Worm (Caenorhabditis elegans) whole organism, late embryonic: ENCODE data around the gene W01C8.1.

Experiments used
- C38D4.7 ChIP-seq: fragments of 200-800 bp; sonication (Bioruptor generic); optimal IDR thresholded peaks from 2 replicates; lab custom pipeline; 2018; ENCODE audit warnings: mild to moderate bottlenecking, missing genetic modification characterization, moderate library complexity, missing compliant biosample characterization
- K09A11.1 ChIP-seq: sonication (generic microtip); optimal IDR thresholded peaks from 2 replicates; lab custom pipeline; 2017; ENCODE audit warnings: antibody characterized with exemption, mild to moderate bottlenecking, missing genetic modification characterization, missing compliant biosample characterization; ENCODE audit not compliant: insufficient read depth
- Y22D7AL.16 ChIP-seq: sonication (generic microtip); optimal IDR thresholded peaks from 2 replicates; lab custom pipeline; 2016; ENCODE audit warnings: missing genetic modification characterization, missing compliant biosample characterization
- ahr-1 ChIP-seq: sonication (generic microtip); optimal IDR thresholded peaks from 2 replicates; lab custom pipeline; 2016; ENCODE audit warnings: missing genetic modification characterization, missing compliant biosample characterization
- ama-1 ChIP-seq: fragments of 150-350 bp; optimal IDR thresholded peaks from 2 replicates; lab custom pipeline; 2014
- ceh-14 ChIP-seq: sonication (generic microtip); optimal IDR thresholded peaks from 2 replicates; lab custom pipeline; 2016; ENCODE audit warnings: missing genotype, missing genetic modification characterization, missing compliant biosample characterization
- ceh-18 ChIP-seq: sonication (generic microtip); optimal IDR thresholded peaks from 2 replicates; lab custom pipeline; 2016; ENCODE audit warnings: missing genetic modification characterization, missing compliant biosample characterization
- ceh-19 ChIP-seq: fragments of 200-800 bp; sonication (Bioruptor generic); optimal IDR thresholded peaks from 2 replicates; lab custom pipeline; 2018; ENCODE audit warnings: mild to moderate bottlenecking, missing genetic modification characterization, missing compliant biosample characterization
- ceh-22 ChIP-seq: sonication (generic microtip); optimal IDR thresholded peaks from 2 replicates; lab custom pipeline; 2017; ENCODE audit warnings: missing biosample characterization, missing genetic modification characterization
- ceh-31 ChIP-seq: sonication (generic microtip); optimal IDR thresholded peaks from 2 replicates; lab custom pipeline; 2016; ENCODE audit warnings: missing genetic modification characterization, missing compliant biosample characterization
- ceh-34 ChIP-seq: sonication (generic microtip); optimal IDR thresholded peaks from 2 replicates; lab custom pipeline; 2016; ENCODE audit warnings: mild to moderate bottlenecking, missing genetic modification characterization, missing compliant biosample characterization
- ceh-45 ChIP-seq: fragments of 200-800 bp; sonication (Bioruptor generic); IDR thresholded peaks from 2 replicates; pipeline ENCODE4 v1.3.6; 2022; ENCODE audit warnings: missing genetic modification reagents, missing genetic modification characterization, missing compliant biosample characterization
- ceh-48 ChIP-seq: sonication (generic microtip); optimal IDR thresholded peaks from 2 replicates; lab custom pipeline; 2016; ENCODE audit warnings: missing genetic modification characterization, inconsistent platforms, missing compliant biosample characterization
- ceh-6 ChIP-seq: fragments of 200-800 bp; sonication (Bioruptor generic); optimal IDR thresholded peaks from 2 replicates; lab custom pipeline; 2018; ENCODE audit warnings: mild to moderate bottlenecking, missing genetic modification characterization, missing compliant biosample characterization
- ceh-9 ChIP-seq: sonication (generic microtip); optimal IDR thresholded peaks from 2 replicates; lab custom pipeline; 2016; ENCODE audit warnings: mild to moderate bottlenecking, missing genetic modification characterization, inconsistent platforms, missing compliant biosample characterization
- che-1 ChIP-seq: sonication (generic microtip); optimal IDR thresholded peaks from 2 replicates; lab custom pipeline; 2016; ENCODE audit warnings: mild to moderate bottlenecking, missing genetic modification characterization, missing compliant biosample characterization
- dmd-4 ChIP-seq: sonication (generic microtip); optimal IDR thresholded peaks from 2 replicates; lab custom pipeline; 2016; ENCODE audit warnings: borderline replicate concordance, missing genetic modification characterization, missing compliant biosample characterization
- dve-1 ChIP-seq: sonication (generic microtip); optimal IDR thresholded peaks from 2 replicates; lab custom pipeline; 2017; ENCODE audit warnings: antibody characterized with exemption, mild to moderate bottlenecking, missing genetic modification characterization, missing compliant biosample characterization
- elt-2 ChIP-seq: sonication (generic microtip); optimal IDR thresholded peaks from 2 replicates; lab custom pipeline; 2016; ENCODE audit warnings: missing genetic modification reagents, missing genetic modification characterization, missing compliant biosample characterization
- elt-4 ChIP-seq: sonication (generic microtip); optimal IDR thresholded peaks from 2 replicates; lab custom pipeline; 2016; ENCODE audit warnings: missing genetic modification characterization, missing compliant biosample characterization
- ets-4 ChIP-seq: sonication (generic microtip); optimal IDR thresholded peaks from 2 replicates; lab custom pipeline; 2016; ENCODE audit warnings: missing genetic modification characterization, missing compliant biosample characterization
- eyg-1 ChIP-seq: sonication (generic microtip); optimal IDR thresholded peaks from 2 replicates; lab custom pipeline; 2016; ENCODE audit warnings: missing genotype, missing genetic modification characterization, missing compliant biosample characterization
- fax-1 ChIP-seq: sonication (generic microtip); optimal IDR thresholded peaks from 2 replicates; lab custom pipeline; 2016; ENCODE audit warnings: missing genotype, missing genetic modification characterization, missing compliant biosample characterization
- fkh-10 ChIP-seq: fragments of 150-350 bp; optimal IDR thresholded peaks from 2 replicates; lab custom pipeline; 2014; ENCODE audit warnings: missing biosample characterization, missing genetic modification reagents, missing genetic modification characterization
- gmeb-2 ChIP-seq: sonication (generic microtip); optimal IDR thresholded peaks from 2 replicates; lab custom pipeline; 2016; ENCODE audit warnings: missing genetic modification characterization, inconsistent platforms, missing compliant biosample characterization
- hlh-15 ChIP-seq: sonication (generic microtip); optimal IDR thresholded peaks from 2 replicates; lab custom pipeline; 2016; ENCODE audit warnings: missing genetic modification characterization, missing compliant biosample characterization
- hlh-30 ChIP-seq: sonication (generic microtip); optimal IDR thresholded peaks from 2 replicates; lab custom pipeline; 2017; ENCODE audit warnings: antibody characterized with exemption, missing genetic modification characterization, missing compliant biosample characterization; ENCODE audit not compliant: insufficient read depth
- hlh-6 ChIP-seq: sonication (generic microtip); optimal IDR thresholded peaks from 2 replicates; lab custom pipeline; 2016; ENCODE audit warnings: missing genotype, missing genetic modification characterization, missing compliant biosample characterization
- hlh-8 ChIP-seq: sonication (generic microtip); optimal IDR thresholded peaks from 2 replicates; lab custom pipeline; 2016; ENCODE audit warnings: missing genotype, missing genetic modification characterization, missing compliant biosample characterization
- lim-6 ChIP-seq: sonication (generic microtip); optimal IDR thresholded peaks from 2 replicates; lab custom pipeline; 2016; ENCODE audit warnings: missing genetic modification characterization, missing compliant biosample characterization
- lin-11 ChIP-seq: fragments of 200-800 bp; sonication (Bioruptor generic); optimal IDR thresholded peaks from 2 replicates; lab custom pipeline; 2018; ENCODE audit warnings: mild to moderate bottlenecking, missing genetic modification characterization, missing compliant biosample characterization
- madf-2 ChIP-seq: sonication (generic microtip); optimal IDR thresholded peaks from 2 replicates; lab custom pipeline; 2017; ENCODE audit warnings: missing genetic modification characterization, missing compliant biosample characterization
- mec-3 ChIP-seq: sonication (generic microtip); optimal IDR thresholded peaks from 2 replicates; lab custom pipeline; 2016; ENCODE audit warnings: borderline replicate concordance, missing genetic modification characterization, missing compliant biosample characterization
- nfya-1 ChIP-seq: sonication (generic microtip); optimal IDR thresholded peaks from 2 replicates; lab custom pipeline; 2017; ENCODE audit warnings: missing genetic modification characterization, mild to moderate bottlenecking, missing compliant biosample characterization, antibody characterized with exemption, moderate library complexity
- nhr-11 ChIP-seq: fragments of 150-350 bp; optimal IDR thresholded peaks from 2 replicates; lab custom pipeline; 2014; ENCODE audit warnings: missing biosample characterization, missing genetic modification characterization
- nhr-232 ChIP-seq: sonication (generic microtip); optimal IDR thresholded peaks from 2 replicates; lab custom pipeline; 2016; ENCODE audit warnings: missing genetic modification characterization, missing compliant biosample characterization
- npax-4 ChIP-seq: sonication (generic microtip); optimal IDR thresholded peaks from 2 replicates; lab custom pipeline; 2016; ENCODE audit warnings: missing genetic modification characterization, missing compliant biosample characterization
- odd-2 ChIP-seq: sonication (generic microtip); optimal IDR thresholded peaks from 2 replicates; lab custom pipeline; 2017; ENCODE audit warnings: antibody characterized with exemption, mild to moderate bottlenecking, missing genetic modification characterization, missing compliant biosample characterization
- pag-3 ChIP-seq: sonication (generic microtip); optimal IDR thresholded peaks from 2 replicates; lab custom pipeline; 2016; ENCODE audit warnings: missing compliant biosample characterization, missing genetic modification characterization, borderline replicate concordance
- pat-9 ChIP-seq: fragments of 200-800 bp; sonication (Bioruptor generic); optimal IDR thresholded peaks from 2 replicates; lab custom pipeline; 2018; ENCODE audit warnings: mild to moderate bottlenecking, missing genetic modification characterization, moderate library complexity, missing compliant biosample characterization
- pax-1 ChIP-seq: fragments of 150-350 bp; optimal IDR thresholded peaks from 2 replicates; lab custom pipeline; 2014; ENCODE audit warnings: missing biosample characterization, missing genetic modification characterization
- pha-2 ChIP-seq: sonication (generic microtip); optimal IDR thresholded peaks from 2 replicates; lab custom pipeline; 2017; ENCODE audit warnings: mild to moderate bottlenecking, missing genetic modification characterization, missing compliant biosample characterization
- pha-4 ChIP-seq: fragments of 150-350 bp; optimal IDR thresholded peaks from 2 replicates; lab custom pipeline; 2018; ENCODE audit warnings: missing biosample characterization, missing genetic modification reagents, missing genetic modification characterization
- pros-1 ChIP-seq: fragments of 150-350 bp; optimal IDR thresholded peaks from 2 replicates; lab custom pipeline; 2014; ENCODE audit warnings: missing biosample characterization, missing genetic modification reagents, missing genetic modification characterization
- ref-2 ChIP-seq: sonication (generic microtip); optimal IDR thresholded peaks from 2 replicates; lab custom pipeline; 2016; ENCODE audit warnings: missing genetic modification characterization, missing compliant biosample characterization
- rnt-1 ChIP-seq: sonication (generic microtip); optimal IDR thresholded peaks from 2 replicates; lab custom pipeline; 2016; ENCODE audit warnings: missing genetic modification characterization, missing compliant biosample characterization
- sdc-2 ChIP-seq: sonication (generic microtip); optimal IDR thresholded peaks from 2 replicates; lab custom pipeline; 2016; ENCODE audit warnings: missing genotype, missing genetic modification characterization, missing compliant biosample characterization
- sox-2 ChIP-seq: fragments of 200-800 bp; sonication (Bioruptor generic); IDR thresholded peaks from 2 replicates; pipeline ENCODE4 v1.3.6; 2022; ENCODE audit warnings: missing genetic modification reagents, missing genetic modification characterization, missing compliant biosample characterization
- tbx-2 ChIP-seq: sonication (generic microtip); optimal IDR thresholded peaks from 2 replicates; lab custom pipeline; 2016; ENCODE audit warnings: missing genetic modification characterization, missing compliant biosample characterization
- tbx-7 ChIP-seq: sonication (generic microtip); optimal IDR thresholded peaks from 2 replicates; lab custom pipeline; 2016; ENCODE audit warnings: missing genotype, missing genetic modification characterization, missing compliant biosample characterization
- unc-42 ChIP-seq: sonication (generic microtip); optimal IDR thresholded peaks from 2 replicates; lab custom pipeline; 2016; ENCODE audit warnings: missing genotype, missing genetic modification characterization, missing compliant biosample characterization
- unc-55 ChIP-seq: sonication (generic microtip); optimal IDR thresholded peaks from 2 replicates; lab custom pipeline; 2017; ENCODE audit warnings: missing biosample characterization, missing genetic modification reagents, missing genetic modification characterization
- unc-86 ChIP-seq: sonication (generic microtip); optimal IDR thresholded peaks from 2 replicates; lab custom pipeline; 2016; ENCODE audit warnings: missing genetic modification characterization, missing compliant biosample characterization
- zip-5 ChIP-seq: sonication (generic microtip); optimal IDR thresholded peaks from 2 replicates; lab custom pipeline; 2016; ENCODE audit warnings: missing genetic modification characterization, missing compliant biosample characterization

Gene W01C8.1

ce11 chrX:5728956-5729467 is 36.8 kb downstream of the W01C8.1 start (continued):
- TF ChIP-seq Y22D7AL.16 (tag; lab: Kevin White, UChicago) (no peak), unc-42 (tag; lab: Kevin White, UChicago) (peak; percentile 70), ceh-34 (peak; percentile 45), ceh-6 (GFP tag; lab: Kevin White, UChicago) (no peak), hlh-15 (tag; lab: Kevin White, UChicago) (no peak), C38D4.7 (GFP tag; lab: Kevin White, UChicago) (peak; percentile 11), sdc-2 (tag; lab: Kevin White, UChicago) (peak; percentile 15), lin-11 (no peak), ahr-1 (tag; lab: Kevin White, UChicago) (no peak), ceh-19 (GFP tag; lab: Kevin White, UChicago) (peak; percentile 79), K09A11.1 (tag; lab: Kevin White, UChicago) (no peak), fax-1 (tag; lab: Kevin White, UChicago) (peak; percentile 46), nhr-11 (tag; lab: Kevin White, UChicago) (no peak), ceh-45 (GFP tag; lab: Robert Waterston, UW) (no peak), che-1 (no peak), pha-4 (tag; lab: Kevin White, UChicago) (no peak), pat-9 (no peak), zip-5 (tag; lab: Kevin White, UChicago) (no peak), mec-3 (peak; percentile 23), npax-4 (tag; lab: Kevin White, UChicago) (no peak), eyg-1 (tag; lab: Kevin White, UChicago) (no peak), ceh-9 (tag; lab: Kevin White, UChicago) (no peak), sox-2 (GFP tag; lab: Robert Waterston, UW) (no peak), odd-2 (no peak), unc-55 (GFP tag; lab: Kevin White, UChicago) (no peak), ceh-22 (tag; lab: Kevin White, UChicago) (no peak), rnt-1 (tag; lab: Kevin White, UChicago) (peak; percentile 4), ceh-14 (peak; percentile 79), madf-2 (tag; lab: Kevin White, UChicago) (no peak), ets-4 (tag; lab: Kevin White, UChicago) (no peak), gmeb-2 (tag; lab: Kevin White, UChicago) (no peak), hlh-30 (tag; lab: Kevin White, UChicago) (no peak), unc-86 (tag; lab: Kevin White, UChicago) (peak; percentile 36), dmd-4 (no peak), pax-1 (no peak), ceh-48 (no peak), pros-1 (tag; lab: Kevin White, UChicago) (peak; percentile 77), tbx-2 (tag; lab: Kevin White, UChicago) (peak; percentile 72), pag-3 (peak; percentile 9), tbx-7 (tag; lab: Kevin White, UChicago) (peak; percentile 3), ref-2 (tag; lab: Kevin White, UChicago) (peak; percentile 50), elt-4 (tag; lab: Kevin White, UChicago) (no peak), hlh-8 (peak; percentile 41), elt-2 (tag; lab: Kevin White, UChicago) (no peak), hlh-6 (tag; lab: Kevin White, UChicago) (peak; percentile 30), lim-6 (tag; lab: Kevin White, UChicago) (peak; percentile 20), pha-2 (tag; lab: Kevin White, UChicago) (no peak), ceh-18 (peak; percentile 78), fkh-10 (GFP tag; lab: Kevin White, UChicago) (no peak), ceh-31 (tag; lab: Kevin White, UChicago) (peak; percentile 80), ama-1 (no peak), nhr-232 (no peak), dve-1 (tag; lab: Kevin White, UChicago) (no peak), nfya-1 (tag; lab: Kevin White, UChicago) (peak; percentile 52)
